Worm (Caenorhabditis elegans): Measurements from ENCODE around the gene srh-7.

The srh-7 gene

DNA sequence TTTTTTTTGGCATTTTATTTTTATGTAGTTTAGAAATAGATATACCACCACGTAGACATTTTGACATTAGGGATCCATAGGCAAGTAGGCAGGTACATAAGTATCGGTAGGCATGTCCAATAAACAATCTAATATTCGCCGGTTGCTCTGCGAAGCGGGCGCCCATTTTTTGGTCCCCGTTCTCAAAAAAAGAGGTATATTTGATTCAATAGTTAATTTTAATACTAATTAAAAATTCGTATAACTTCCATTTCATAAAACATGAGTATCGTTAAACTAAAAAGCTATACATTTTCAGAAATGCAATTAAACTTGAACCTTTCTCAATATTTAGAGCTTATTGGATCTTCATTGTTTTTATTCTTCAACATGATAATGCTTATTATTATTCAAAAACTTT lies 31.1 kb upstream of the srh-7 start, which contains the start of gene str-83:
Gene str-83 (plus strand): TSS at position 301 of the 400 bp plus-strand sequence.
- TF ChIP-seq ama-1 (optimal IDR thresholded peaks at IDR 0.05) (no peak), F13C5.2 (tag; optimal IDR thresholded peaks at IDR 0.05) (no peak), hmg-4 (GFP tag; optimal IDR thresholded peaks at IDR 0.05) (no peak), hmbx-1 (tag; optimal IDR thresholded peaks at IDR 0.05) (no peak), tbx-37 (GFP tag; conservative IDR thresholded peaks at IDR 0.05) (no peak), pes-1 (GFP tag; IDR thresholded peaks at IDR 0.05) (no peak), tbx-11 (GFP tag; IDR thresholded peaks at IDR 0.05) (no peak)

DNA sequence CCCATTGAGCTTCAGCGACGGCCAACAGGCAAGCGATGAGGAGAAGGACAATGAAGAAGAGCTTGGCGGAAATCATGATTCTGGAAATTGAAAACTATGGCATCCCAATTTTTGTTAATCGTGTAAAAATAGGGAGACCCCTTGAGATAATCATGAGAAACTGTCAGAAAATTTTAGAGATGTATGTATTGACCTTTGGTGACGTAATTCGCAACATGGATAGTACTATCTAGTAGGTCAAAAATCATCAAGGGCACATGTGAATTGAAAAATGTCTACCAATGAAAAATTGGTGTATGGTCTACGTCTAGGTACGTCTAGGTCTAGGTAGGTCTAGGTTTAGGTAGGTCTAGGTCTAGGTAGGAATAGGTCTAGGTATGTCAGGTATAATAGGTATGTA lies 29.0 kb upstream of the srh-7 start, which contains the start of gene nlp-34:
Gene nlp-34 (minus strand): TSS at position 82 of the 400 bp plus-strand sequence.
- TF ChIP-seq tbx-11 (GFP tag; IDR thresholded peaks at IDR 0.05) (no peak), B0310.2 (tag; optimal IDR thresholded peaks at IDR 0.05) (no peak), ets-7 (tag; optimal IDR thresholded peaks at IDR 0.05) (no peak), hnd-1 (tag; optimal IDR thresholded peaks at IDR 0.05) (no peak), tbx-37 (GFP tag; conservative IDR thresholded peaks at IDR 0.05) (no peak), tra-4 (tag; optimal IDR thresholded peaks at IDR 0.05) (no peak), ceh-13 (GFP tag; optimal IDR thresholded peaks at IDR 0.05) (no peak), ceh-36 (tag; optimal IDR thresholded peaks at IDR 0.05) (no peak), aly-1 (tag; optimal IDR thresholded peaks at IDR 0.05) (no peak), pes-1 (GFP tag; IDR thresholded peaks at IDR 0.05) (no peak), scrt-1 (GFP tag; IDR thresholded peaks at IDR 0.05) (no peak), sea-1 (GFP tag; conservative IDR thresholded peaks at IDR 0.05) (no peak), F13C5.2 (tag; optimal IDR thresholded peaks at IDR 0.05) (no peak), flt-1 (GFP tag; IDR thresholded peaks at IDR 0.05) (no peak), ama-1 (optimal IDR thresholded peaks at IDR 0.05) (no peak), hmbx-1 (tag; optimal IDR thresholded peaks at IDR 0.05) (no peak), hmg-4 (GFP tag; optimal IDR thresholded peaks at IDR 0.05) (no peak)

DNA sequence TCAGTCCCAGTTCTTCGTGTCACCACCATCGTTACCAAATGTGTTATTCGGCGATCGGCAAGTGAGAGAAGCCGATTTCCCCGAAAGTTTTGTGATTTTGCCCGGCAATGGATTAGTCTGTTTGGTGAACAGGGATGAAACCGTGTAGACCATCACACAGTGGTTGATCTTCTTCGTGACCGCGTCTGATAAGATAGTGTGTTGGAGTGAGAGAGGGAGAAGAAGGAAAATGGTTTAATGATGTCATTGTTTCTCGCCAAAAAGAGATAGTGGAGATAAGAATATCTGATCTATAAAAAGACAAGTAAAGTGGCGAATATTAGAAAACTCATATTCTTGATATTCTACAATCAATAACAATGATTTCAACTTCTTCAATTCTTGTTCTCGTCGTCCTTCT lies 28.2 kb upstream of the srh-7 start, which contains the start of gene nlp-31:
Gene nlp-31 (plus strand): TSS at position 237 of the 400 bp plus-strand sequence.
- TF ChIP-seq flt-1 (GFP tag; IDR thresholded peaks at IDR 0.05) (no peak), hmbx-1 (tag; optimal IDR thresholded peaks at IDR 0.05) (no peak), pes-1 (GFP tag; IDR thresholded peaks at IDR 0.05) (no peak), aly-1 (tag; optimal IDR thresholded peaks at IDR 0.05) (no peak), tbx-11 (GFP tag; IDR thresholded peaks at IDR 0.05) (no peak), ama-1 (optimal IDR thresholded peaks at IDR 0.05) (no peak), scrt-1 (GFP tag; IDR thresholded peaks at IDR 0.05) (no peak), hmg-4 (GFP tag; optimal IDR thresholded peaks at IDR 0.05) (no peak)

DNA sequence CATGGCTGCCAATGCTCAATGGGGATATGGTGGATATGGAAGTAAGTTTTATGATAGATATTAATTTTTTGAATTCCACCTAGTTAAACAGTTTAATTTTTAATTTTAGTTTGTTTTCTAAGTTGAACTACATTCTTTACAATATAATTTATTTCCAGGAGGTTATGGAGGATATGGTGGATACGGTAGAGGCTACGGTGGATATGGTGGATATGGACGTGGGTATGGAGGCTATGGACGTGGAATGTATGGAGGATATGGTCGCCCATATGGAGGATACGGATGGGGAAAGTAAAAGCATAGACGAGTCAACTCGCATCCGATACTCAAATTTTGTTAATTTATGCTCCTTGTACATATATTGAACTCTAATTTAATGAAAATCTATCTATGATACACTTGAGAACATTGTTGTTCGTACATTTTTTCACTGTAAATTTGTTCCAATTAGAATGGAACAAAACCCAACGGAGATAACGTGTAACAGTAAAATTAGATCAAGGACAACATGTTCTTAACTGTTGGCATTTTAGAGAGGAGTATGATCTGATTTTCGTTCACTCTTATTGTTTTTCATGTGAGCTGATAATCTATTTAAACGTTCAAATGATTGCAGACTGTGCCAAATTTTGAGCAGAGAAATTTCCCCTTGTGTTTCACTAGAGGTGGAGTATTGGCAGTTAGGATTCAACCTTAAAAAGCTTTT lies 27.6 kb upstream of the srh-7 start:
- TF ChIP-seq aly-1 (tag; optimal IDR thresholded peaks at IDR 0.05) (no peak), tra-4 (tag; optimal IDR thresholded peaks at IDR 0.05) (no peak), tbx-37 (GFP tag; conservative IDR thresholded peaks at IDR 0.05) (no peak), F13C5.2 (tag; optimal IDR thresholded peaks at IDR 0.05) (no peak), hmg-4 (GFP tag; optimal IDR thresholded peaks at IDR 0.05) (no peak), ama-1 (optimal IDR thresholded peaks at IDR 0.05) (no peak), ceh-36 (tag; optimal IDR thresholded peaks at IDR 0.05) (no peak), scrt-1 (GFP tag; IDR thresholded peaks at IDR 0.05) (no peak), B0310.2 (tag; optimal IDR thresholded peaks at IDR 0.05) (no peak), hmbx-1 (tag; optimal IDR thresholded peaks at IDR 0.05) (no peak), tbx-11 (GFP tag; IDR thresholded peaks at IDR 0.05) (no peak), ets-7 (tag; optimal IDR thresholded peaks at IDR 0.05) (no peak), pes-1 (GFP tag; IDR thresholded peaks at IDR 0.05) (no peak), sea-1 (GFP tag; conservative IDR thresholded peaks at IDR 0.05) (no peak), flt-1 (GFP tag; IDR thresholded peaks at IDR 0.05) (no peak), hnd-1 (tag; optimal IDR thresholded peaks at IDR 0.05) (no peak), ceh-13 (GFP tag; optimal IDR thresholded peaks at IDR 0.05) (no peak)

DNA sequence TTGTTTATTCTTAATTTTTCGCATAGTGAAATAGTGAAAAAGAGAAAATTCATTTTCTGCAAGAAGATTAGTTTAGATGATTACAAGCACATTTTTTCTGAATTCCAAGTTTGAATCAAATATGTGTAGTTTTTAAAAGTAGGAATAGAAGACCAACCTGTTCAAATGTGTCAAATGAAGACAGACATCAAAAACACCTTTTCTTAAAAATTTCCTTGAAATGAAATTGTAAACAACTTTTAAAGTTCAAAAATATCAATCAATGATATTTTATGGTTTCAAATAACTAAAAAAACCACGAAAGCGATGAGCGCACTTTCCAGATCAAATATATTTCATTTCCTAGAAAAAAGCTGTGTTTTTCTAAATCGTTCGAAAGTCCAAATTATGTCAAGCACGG lies 26.3 kb upstream of the srh-7 start, which contains the start of gene nlp-30:
Gene nlp-30 (plus strand): TSS at position 301 of the 400 bp plus-strand sequence.
- TF ChIP-seq B0310.2 (tag; optimal IDR thresholded peaks at IDR 0.05) (no peak), sea-1 (GFP tag; conservative IDR thresholded peaks at IDR 0.05) (no peak), pes-1 (GFP tag; IDR thresholded peaks at IDR 0.05) (no peak), ceh-36 (tag; optimal IDR thresholded peaks at IDR 0.05) (no peak), tra-4 (tag; optimal IDR thresholded peaks at IDR 0.05) (no peak), hnd-1 (tag; optimal IDR thresholded peaks at IDR 0.05) (no peak), scrt-1 (GFP tag; IDR thresholded peaks at IDR 0.05) (no peak), ets-7 (tag; optimal IDR thresholded peaks at IDR 0.05) (no peak), hmbx-1 (tag; optimal IDR thresholded peaks at IDR 0.05) (no peak), flt-1 (GFP tag; IDR thresholded peaks at IDR 0.05) (no peak), aly-1 (tag; optimal IDR thresholded peaks at IDR 0.05) (no peak), ceh-13 (GFP tag; optimal IDR thresholded peaks at IDR 0.05) (no peak), hmg-4 (GFP tag; optimal IDR thresholded peaks at IDR 0.05) (no peak)

DNA sequence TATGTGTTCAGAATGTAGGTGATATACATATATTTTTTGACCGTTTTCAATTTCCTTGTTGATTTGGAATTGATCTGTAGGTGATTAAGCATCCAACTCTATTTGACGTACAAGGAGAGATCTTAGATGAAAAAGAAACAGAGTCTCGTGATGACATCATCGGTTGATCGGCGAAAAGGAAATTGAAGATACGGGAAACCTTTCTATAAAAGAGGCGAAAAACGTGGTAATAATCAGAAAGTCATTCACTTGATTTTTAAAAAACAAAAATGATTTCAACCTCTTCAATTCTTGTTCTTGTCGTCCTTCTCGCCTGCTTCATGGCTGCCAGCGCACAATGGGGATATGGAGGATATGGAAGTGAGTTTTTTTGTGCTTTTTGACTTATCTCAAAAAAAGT lies 23.8 kb upstream of the srh-7 start, which contains the start of gene nlp-29:
Gene nlp-29 (plus strand): TSS at position 248 of the 400 bp plus-strand sequence.
- TF ChIP-seq ceh-36 (tag; optimal IDR thresholded peaks at IDR 0.05) (no peak), tbx-11 (GFP tag; IDR thresholded peaks at IDR 0.05) (no peak), hmbx-1 (tag; optimal IDR thresholded peaks at IDR 0.05) (no peak), tbx-37 (GFP tag; conservative IDR thresholded peaks at IDR 0.05) (no peak), ceh-13 (GFP tag; optimal IDR thresholded peaks at IDR 0.05) (no peak), flt-1 (GFP tag; IDR thresholded peaks at IDR 0.05) (no peak), hmg-4 (GFP tag; optimal IDR thresholded peaks at IDR 0.05) (no peak), pes-1 (GFP tag; IDR thresholded peaks at IDR 0.05) (no peak), scrt-1 (GFP tag; IDR thresholded peaks at IDR 0.05) (no peak), F13C5.2 (tag; optimal IDR thresholded peaks at IDR 0.05) (no peak), ets-7 (tag; optimal IDR thresholded peaks at IDR 0.05) (no peak), B0310.2 (tag; optimal IDR thresholded peaks at IDR 0.05) (no peak), sea-1 (GFP tag; conservative IDR thresholded peaks at IDR 0.05) (no peak), aly-1 (tag; optimal IDR thresholded peaks at IDR 0.05) (no peak), hnd-1 (tag; optimal IDR thresholded peaks at IDR 0.05) (no peak), tra-4 (tag; optimal IDR thresholded peaks at IDR 0.05) (no peak), ama-1 (optimal IDR thresholded peaks at IDR 0.05) (no peak)

DNA sequence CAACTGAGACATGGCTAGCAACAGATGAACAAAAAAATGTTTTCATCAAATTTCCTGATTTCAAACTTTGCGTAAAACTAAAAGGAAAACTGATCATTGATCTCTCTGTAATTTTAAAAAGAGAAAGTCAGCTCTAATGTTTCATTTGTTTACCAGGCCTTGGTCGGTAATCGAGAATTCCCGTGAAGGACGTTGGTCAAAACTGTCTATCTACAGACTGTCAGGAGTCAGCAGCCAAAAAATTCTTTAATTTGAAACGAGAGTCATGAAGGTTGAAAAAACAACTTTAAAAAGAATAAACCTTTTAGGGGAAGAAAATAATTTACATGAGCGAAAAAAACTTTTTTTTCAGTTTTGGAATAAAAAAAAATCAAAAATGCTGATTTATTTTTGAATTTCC lies 22.9 kb upstream of the srh-7 start:
- TF ChIP-seq aly-1 (tag; optimal IDR thresholded peaks at IDR 0.05) (no peak), tbx-11 (GFP tag; IDR thresholded peaks at IDR 0.05) (no peak), B0310.2 (tag; optimal IDR thresholded peaks at IDR 0.05) (no peak), pes-1 (GFP tag; IDR thresholded peaks at IDR 0.05) (no peak), tra-4 (tag; optimal IDR thresholded peaks at IDR 0.05) (no peak), ets-7 (tag; optimal IDR thresholded peaks at IDR 0.05) (no peak), ama-1 (optimal IDR thresholded peaks at IDR 0.05) (no peak), flt-1 (GFP tag; IDR thresholded peaks at IDR 0.05) (no peak), sea-1 (GFP tag; conservative IDR thresholded peaks at IDR 0.05) (no peak), ceh-36 (tag; optimal IDR thresholded peaks at IDR 0.05) (no peak), hmbx-1 (tag; optimal IDR thresholded peaks at IDR 0.05) (no peak), ceh-13 (GFP tag; optimal IDR thresholded peaks at IDR 0.05) (no peak), hnd-1 (tag; optimal IDR thresholded peaks at IDR 0.05) (no peak), tbx-37 (GFP tag; conservative IDR thresholded peaks at IDR 0.05) (no peak), scrt-1 (GFP tag; IDR thresholded peaks at IDR 0.05) (no peak), hmg-4 (GFP tag; optimal IDR thresholded peaks at IDR 0.05) (no peak), F13C5.2 (tag; optimal IDR thresholded peaks at IDR 0.05) (no peak)

All from whole organism, early embryonic.